Fruit fly (Drosophila melanogaster): ENCODE data around the gene Top3alpha.

The Top3alpha gene

DNA sequence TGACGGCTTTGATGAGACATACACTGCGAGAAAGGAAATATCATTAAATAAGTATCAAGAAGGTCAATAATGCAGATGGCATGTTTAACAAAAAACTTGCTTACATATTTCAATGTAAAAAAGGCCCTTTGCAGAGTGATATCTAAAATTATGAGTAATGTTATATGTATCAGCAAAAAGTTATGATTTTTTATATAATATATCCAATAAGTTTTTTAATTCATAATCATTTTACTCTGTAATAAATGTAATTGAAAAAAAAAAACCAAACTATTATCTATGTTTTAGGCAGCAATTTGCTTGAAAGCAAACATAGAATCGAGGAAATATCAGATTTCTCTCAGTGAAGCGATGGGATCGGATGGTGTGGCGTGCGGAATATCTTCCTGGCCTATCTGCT is 28.2 kb upstream of the Top3alpha start:
- no peak for TF ChIP-seq psq (optimal IDR thresholded peaks at IDR 0.05)
- no peak for TF ChIP-seq pan (optimal IDR thresholded peaks at IDR 0.05)
- TF ChIP-seq usp (GFP tag; optimal IDR thresholded peaks at IDR 0.05): no peak
- no peak for TF ChIP-seq EcR (GFP tag; optimal IDR thresholded peaks at IDR 0.05)
- no peak for TF ChIP-seq CG8478 (optimal IDR thresholded peaks at IDR 0.05)
- TF ChIP-seq Dll (optimal IDR thresholded peaks at IDR 0.05): no peak

DNA sequence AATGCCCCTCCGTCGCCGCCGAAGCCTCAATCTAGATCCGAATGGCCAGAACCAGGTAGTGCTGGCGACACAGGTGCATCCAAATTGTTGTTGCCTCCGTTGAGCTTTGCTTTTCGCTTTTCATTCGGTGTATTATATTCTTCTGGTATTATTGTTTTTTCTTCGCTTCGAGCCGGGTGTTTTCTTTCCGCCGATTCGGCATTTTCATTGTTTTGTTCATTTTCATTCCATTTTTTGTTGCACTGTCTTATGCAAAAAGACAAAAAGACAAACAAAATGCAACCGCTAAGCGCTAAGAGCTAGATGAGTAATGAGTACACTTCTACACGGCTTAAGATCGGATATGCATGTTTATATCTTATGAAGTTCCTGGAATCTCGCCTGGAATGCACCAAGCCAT is 25.7 kb upstream of the Top3alpha start:
- no peak for TF ChIP-seq CG8478 (optimal IDR thresholded peaks at IDR 0.05)
- no peak for TF ChIP-seq Dll (optimal IDR thresholded peaks at IDR 0.05)
- no peak for TF ChIP-seq psq (optimal IDR thresholded peaks at IDR 0.05)
- no peak for TF ChIP-seq pan (optimal IDR thresholded peaks at IDR 0.05)
- no peak for TF ChIP-seq EcR (GFP tag; optimal IDR thresholded peaks at IDR 0.05)
- no peak for TF ChIP-seq usp (GFP tag; optimal IDR thresholded peaks at IDR 0.05)

DNA sequence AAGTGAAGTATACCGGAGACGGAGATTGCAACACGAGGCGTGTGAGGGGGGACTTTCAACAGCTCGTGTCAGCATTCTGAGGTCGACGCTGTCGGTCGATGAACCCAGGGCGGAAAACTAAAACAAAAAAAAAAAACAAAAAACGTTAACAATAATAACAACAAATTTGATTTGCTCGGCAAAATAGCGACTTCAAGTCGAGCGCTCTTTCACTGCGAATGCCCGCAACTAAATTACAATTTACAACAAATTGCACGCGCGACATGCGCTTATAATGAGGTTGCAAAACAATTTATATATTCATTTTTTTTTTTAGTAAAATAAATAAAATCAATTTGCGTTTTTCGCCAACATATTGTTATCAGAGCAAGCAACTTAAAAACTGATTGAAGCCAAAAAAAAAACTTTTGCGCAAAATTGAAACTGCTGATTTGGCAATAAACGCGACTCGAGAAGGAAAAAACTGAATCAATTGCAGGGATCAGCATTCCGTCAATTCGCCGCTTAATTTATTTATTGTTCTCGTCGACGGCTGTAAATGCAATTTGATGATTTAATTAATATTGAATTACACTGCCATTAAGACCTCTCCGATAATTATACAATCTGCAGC is 24.5 kb upstream of the Top3alpha start:
- no peak for TF ChIP-seq pan (optimal IDR thresholded peaks at IDR 0.05)
- TF ChIP-seq usp (GFP tag; optimal IDR thresholded peaks at IDR 0.05): no peak
- no peak for TF ChIP-seq Dll (optimal IDR thresholded peaks at IDR 0.05)
- TF ChIP-seq psq (optimal IDR thresholded peaks at IDR 0.05): no peak

DNA sequence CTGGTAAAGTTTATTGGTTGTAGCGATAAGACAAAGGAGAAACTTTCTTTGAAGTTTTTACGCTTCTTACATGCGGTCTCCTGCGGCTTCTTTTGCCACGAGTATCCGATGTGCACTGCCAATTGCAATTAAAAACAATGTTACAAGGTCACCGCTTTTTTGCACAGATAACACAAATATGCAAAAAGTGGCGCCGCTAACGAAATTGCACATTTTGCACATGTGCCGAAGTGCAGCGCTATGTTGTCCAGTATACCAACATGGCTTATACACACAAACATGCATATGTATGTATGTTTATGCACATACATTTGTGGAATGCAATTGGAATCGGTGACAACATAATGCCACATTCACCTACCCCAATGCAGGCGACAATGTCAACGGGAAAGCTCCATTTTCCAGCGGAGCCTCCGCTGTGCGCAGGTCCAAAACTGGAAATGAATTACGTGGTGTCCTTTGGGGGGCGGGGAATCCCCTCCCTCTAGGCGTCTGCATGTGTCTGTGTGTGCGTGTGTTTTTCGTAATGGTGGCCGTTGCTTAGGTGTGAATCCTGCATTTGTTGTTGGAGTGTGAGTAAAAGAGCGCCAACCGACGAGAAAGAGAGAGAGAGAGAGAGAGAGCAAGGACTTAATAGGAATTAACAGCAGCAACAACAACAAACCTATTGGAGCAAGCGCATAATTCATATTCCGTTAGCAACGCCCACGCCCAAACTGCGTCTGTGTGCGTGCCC is 18.6 kb upstream of the Top3alpha start:
- TF ChIP-seq CG8478 (optimal IDR thresholded peaks at IDR 0.05) (no peak), Dll (optimal IDR thresholded peaks at IDR 0.05) (no peak), usp (GFP tag; optimal IDR thresholded peaks at IDR 0.05) (no peak)

DNA sequence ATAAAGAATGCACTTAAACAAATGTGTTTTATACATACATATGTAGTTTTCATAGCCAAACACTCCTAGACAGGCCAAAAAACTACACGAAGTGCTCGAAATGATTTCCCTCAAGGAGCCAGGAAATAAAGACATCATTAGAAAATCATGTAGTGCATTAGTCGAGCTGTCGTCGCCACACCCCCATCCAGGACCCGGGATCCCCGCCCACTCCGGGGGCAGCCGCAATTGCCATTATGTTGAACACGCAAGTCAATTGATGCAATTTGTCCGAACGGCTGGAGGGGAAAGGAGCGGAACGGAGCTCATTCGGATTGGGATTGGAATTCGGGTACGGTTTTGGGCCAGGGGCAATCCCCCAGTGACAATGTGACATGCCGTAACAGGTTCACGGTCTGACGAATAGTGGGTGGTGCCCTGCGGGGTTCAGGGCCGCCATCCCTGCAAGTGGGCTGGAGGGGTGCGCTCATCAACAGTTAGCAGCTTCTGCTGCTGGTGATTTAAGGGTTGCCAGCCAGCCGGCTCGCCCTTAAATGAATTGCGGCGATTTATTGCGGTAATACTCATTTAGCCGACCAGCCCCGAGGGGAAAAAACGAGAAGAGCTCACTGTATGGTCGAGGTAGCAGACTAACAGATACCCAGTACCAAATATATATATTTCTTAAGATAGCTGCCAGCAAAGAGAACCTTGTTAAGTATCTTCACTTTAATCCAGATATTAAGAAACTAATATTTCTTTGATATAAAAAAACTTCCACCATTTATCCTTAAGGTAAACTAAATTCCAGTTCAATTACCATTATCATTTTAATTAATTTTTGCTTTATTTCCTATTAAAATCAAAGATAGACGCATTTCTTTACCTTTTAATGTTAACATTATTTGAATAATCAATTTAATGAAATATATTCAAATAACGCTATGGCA is 17.3 kb upstream of the Top3alpha start:
- TF ChIP-seq pan (optimal IDR thresholded peaks at IDR 0.05): no peak
- TF ChIP-seq CG8478 (optimal IDR thresholded peaks at IDR 0.05): no peak
- no peak for TF ChIP-seq Dll (optimal IDR thresholded peaks at IDR 0.05)
- TF ChIP-seq usp (GFP tag; optimal IDR thresholded peaks at IDR 0.05): no peak
- no peak for TF ChIP-seq psq (optimal IDR thresholded peaks at IDR 0.05)

DNA sequence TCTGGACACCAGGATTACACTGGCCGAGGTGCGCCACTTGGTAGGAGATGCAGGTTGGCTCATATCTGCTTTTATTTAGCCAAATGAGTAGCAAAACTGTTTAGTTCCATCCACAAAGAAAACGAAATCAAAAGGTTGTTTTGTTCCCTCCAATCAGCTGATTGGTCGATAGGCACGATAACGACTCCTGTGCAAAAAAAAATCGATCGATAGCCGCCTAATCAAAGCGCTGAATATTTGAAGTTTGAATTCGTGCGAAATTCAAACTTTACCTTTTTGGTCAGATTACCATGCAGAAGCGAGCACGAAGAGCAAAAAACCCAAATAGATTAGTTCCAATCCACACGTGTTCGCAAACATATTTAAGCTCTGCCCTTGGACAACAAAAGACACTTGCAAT is 13.4 kb upstream of the Top3alpha start, which contains the start of the genes CG10195 and CG13084:
Gene CG10195, minus strand, starts transcription at position 167 of the 400 bp plus-strand sequence.
Gene CG13084, plus strand, starts transcription at position 392 of the 400 bp plus-strand sequence.
- TF ChIP-seq CG8478 (optimal IDR thresholded peaks at IDR 0.05): no peak
- no peak for TF ChIP-seq usp (GFP tag; optimal IDR thresholded peaks at IDR 0.05)
- TF ChIP-seq psq (optimal IDR thresholded peaks at IDR 0.05): no peak
- no peak for TF ChIP-seq pan (optimal IDR thresholded peaks at IDR 0.05)
- no peak for TF ChIP-seq EcR (GFP tag; optimal IDR thresholded peaks at IDR 0.05)
- no peak for TF ChIP-seq Dll (optimal IDR thresholded peaks at IDR 0.05)

DNA sequence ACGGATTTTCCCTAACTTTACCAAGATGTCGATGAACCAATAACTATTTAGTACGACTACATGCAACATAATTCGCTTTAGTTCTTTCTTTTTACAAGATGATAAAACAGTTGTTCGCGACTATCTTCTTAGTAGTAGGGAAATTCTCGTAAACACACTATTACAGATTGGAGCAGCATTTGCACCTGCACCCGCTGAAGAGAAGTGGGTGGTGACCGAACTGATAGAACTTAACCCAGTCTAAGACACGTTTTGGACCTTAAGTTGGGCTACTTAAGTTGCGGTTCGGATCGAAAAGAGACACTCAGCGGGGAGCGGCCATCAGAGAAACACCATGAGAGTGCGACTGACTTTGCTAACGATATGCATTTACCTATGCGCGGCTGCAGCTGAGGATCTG is 10.8 kb upstream of the Top3alpha start, which contains the start of gene CG13083:
Gene CG13083, plus strand, starts transcription at position 301 of the 400 bp plus-strand sequence.
- TF ChIP-seq Dll (optimal IDR thresholded peaks at IDR 0.05): no peak
- no peak for TF ChIP-seq psq (optimal IDR thresholded peaks at IDR 0.05)
- TF ChIP-seq pan (optimal IDR thresholded peaks at IDR 0.05): no peak
- TF ChIP-seq usp (GFP tag; optimal IDR thresholded peaks at IDR 0.05): no peak
- TF ChIP-seq CG8478 (optimal IDR thresholded peaks at IDR 0.05): no peak
- TF ChIP-seq EcR (GFP tag; optimal IDR thresholded peaks at IDR 0.05): no peak

DNA sequence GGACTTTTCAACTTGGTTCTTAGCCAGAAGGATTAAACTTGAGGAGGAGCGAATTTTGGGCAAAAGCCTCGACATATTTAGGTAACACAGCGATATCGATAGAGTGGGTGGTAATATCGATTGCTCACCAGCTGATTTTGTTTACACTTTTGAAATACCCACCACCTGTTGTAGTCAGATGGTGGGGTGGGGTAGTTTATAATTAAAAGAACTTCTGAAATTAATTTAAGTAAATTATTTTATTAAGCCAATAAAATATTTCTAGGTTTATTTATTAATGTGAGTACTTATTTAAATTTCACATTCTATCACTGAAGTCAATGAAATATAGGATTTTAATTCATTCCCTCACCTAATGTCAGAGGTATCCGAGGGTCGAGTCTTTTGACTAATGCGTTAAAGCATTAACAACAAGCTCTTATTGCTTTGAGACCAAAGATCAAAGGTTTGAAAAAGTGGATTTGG is 7.9 kb upstream of the Top3alpha start, which contains the start of the genes CG10194 and CG18094:
Gene CG10194, minus strand, starts transcription at position 108 of the 465 bp plus-strand sequence.
Gene CG18094, plus strand, starts transcription at position 266 of the 465 bp plus-strand sequence.
- TF ChIP-seq Dll (optimal IDR thresholded peaks at IDR 0.05) (no peak), pan (optimal IDR thresholded peaks at IDR 0.05) (peak; percentile 94)

DNA sequence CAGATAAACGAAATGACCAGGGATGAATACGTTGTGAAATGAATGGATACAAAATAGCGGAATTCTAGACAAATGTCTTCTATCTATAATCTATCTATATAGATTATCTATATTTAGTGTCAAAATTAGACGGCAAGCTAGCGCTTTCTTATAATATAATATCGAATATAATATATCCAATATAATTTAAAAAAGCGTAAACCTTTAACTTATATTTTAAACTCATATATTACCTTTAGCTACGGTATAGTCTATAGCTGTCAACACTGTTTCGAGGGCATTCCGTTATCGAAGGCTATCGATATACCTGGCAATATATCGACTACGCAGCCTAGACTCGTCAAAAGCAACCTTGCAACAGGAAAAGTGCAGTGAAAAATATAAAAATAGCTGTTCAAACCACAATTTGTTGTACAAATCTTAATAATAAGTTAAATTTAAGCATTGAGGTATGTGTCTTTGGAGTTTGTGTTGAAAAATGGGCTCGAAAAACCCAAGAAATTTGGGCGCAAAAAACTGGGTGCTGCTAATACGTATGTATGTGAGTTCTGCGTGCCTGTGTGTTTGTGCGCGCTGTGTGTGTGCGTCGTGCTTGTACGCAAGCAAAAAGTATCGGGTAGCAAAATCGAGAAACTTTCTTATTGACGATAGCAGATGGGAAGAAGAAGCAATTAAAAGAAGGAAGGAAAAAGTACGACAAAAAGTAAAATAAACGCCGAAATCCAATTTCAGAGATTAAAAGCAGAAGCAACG is 4.9 kb upstream of the Top3alpha start, which contains the start of the genes swm and Ctu2:
Gene swm, plus strand, starts transcription at position 318 of the 753 bp plus-strand sequence.
Gene Ctu2, minus strand, starts transcription at position 320 of the 753 bp plus-strand sequence.
- TF ChIP-seq pan (optimal IDR thresholded peaks at IDR 0.05): no peak
- no peak for TF ChIP-seq Dll (optimal IDR thresholded peaks at IDR 0.05)
- no peak for TF ChIP-seq psq (optimal IDR thresholded peaks at IDR 0.05)
- no peak for TF ChIP-seq usp (GFP tag; optimal IDR thresholded peaks at IDR 0.05)
- no peak for TF ChIP-seq CG8478 (optimal IDR thresholded peaks at IDR 0.05)
- no peak for TF ChIP-seq EcR (GFP tag; optimal IDR thresholded peaks at IDR 0.05)

DNA sequence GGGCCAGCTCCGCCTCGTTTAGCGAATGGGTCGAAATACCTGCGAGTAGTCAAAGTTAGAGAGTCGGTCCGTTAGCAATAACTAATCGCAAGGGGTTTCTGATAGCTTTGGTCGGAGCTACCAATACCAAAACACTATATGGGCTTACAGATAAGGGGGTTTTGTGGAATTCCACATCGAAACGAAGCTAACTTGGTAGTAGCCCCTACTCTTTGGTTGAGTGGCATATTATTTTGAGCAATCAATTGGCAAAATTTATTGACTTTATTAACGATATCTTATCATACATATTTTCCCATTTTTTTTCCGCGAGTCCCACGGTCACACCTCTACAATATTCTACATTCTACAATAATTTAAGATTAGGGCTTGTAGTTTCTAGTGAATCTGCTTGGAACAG is 8.4 kb downstream of the Top3alpha start:
- TF ChIP-seq Dll (optimal IDR thresholded peaks at IDR 0.05): no peak
- TF ChIP-seq psq (optimal IDR thresholded peaks at IDR 0.05): no peak
- TF ChIP-seq EcR (GFP tag; optimal IDR thresholded peaks at IDR 0.05): no peak
- no peak for TF ChIP-seq CG8478 (optimal IDR thresholded peaks at IDR 0.05)
- TF ChIP-seq pan (optimal IDR thresholded peaks at IDR 0.05): no peak
- TF ChIP-seq usp (GFP tag; optimal IDR thresholded peaks at IDR 0.05): no peak
